Worm (Caenorhabditis elegans) whole organism, midembryonic: ENCODE measurements around the gene grl-12.
A peak's percentile ranks its signal among the peaks of the same experiment; 100 is the strongest.

Source experiments
- T22C8.4 ChIP-seq: fragments of 200-800 bp; sonication (Bioruptor generic); IDR thresholded peaks from 2 replicates; pipeline ENCODE4 v1.3.6; 2022; ENCODE audit warnings: missing genetic modification characterization, missing compliant biosample characterization
- cog-1 ChIP-seq: sonication (generic microtip); optimal IDR thresholded peaks from 2 replicates; lab custom pipeline; 2016; ENCODE audit warnings: missing genetic modification characterization, missing compliant biosample characterization
- flt-1 ChIP-seq: fragments of 200-800 bp; sonication (Bioruptor generic); IDR thresholded peaks from 2 replicates; pipeline ENCODE4 v1.3.6; 2022; ENCODE audit warnings: missing genetic modification characterization, missing compliant biosample characterization
- klf-2 ChIP-seq: fragments of 200-800 bp; sonication (Bioruptor generic); conservative IDR thresholded peaks from 2 replicates; pipeline ENCODE4 v1.3.6; 2022; ENCODE audit warnings: missing genetic modification reagents, missing genetic modification characterization, missing compliant biosample characterization
- med-1 ChIP-seq: sonication (generic microtip); optimal IDR thresholded peaks from 2 replicates; lab custom pipeline; 2017; ENCODE audit warnings: missing genetic modification characterization, mild to moderate bottlenecking, missing compliant biosample characterization, antibody characterized with exemption, missing genetic modification reagents; ENCODE audit not compliant: insufficient read depth
- ref-1 ChIP-seq: fragments of 200-800 bp; sonication (Bioruptor generic); conservative IDR thresholded peaks from 2 replicates; pipeline ENCODE4 v1.3.6; 2022; ENCODE audit warnings: missing genetic modification reagents, missing genetic modification characterization, missing compliant biosample characterization
- ztf-23 ChIP-seq: fragments of 200-800 bp; sonication (Bioruptor generic); IDR thresholded peaks from 2 replicates; pipeline ENCODE4 v1.3.6; 2022; ENCODE audit warnings: missing genetic modification reagents, missing genetic modification characterization, missing compliant biosample characterization
- ztf-29 ChIP-seq: fragments of 200-800 bp; sonication (Bioruptor generic); IDR thresholded peaks from 2 replicates; pipeline ENCODE4 v1.3.6; 2022; ENCODE audit warnings: missing genetic modification reagents, missing genetic modification characterization, missing compliant biosample characterization

DNA sequence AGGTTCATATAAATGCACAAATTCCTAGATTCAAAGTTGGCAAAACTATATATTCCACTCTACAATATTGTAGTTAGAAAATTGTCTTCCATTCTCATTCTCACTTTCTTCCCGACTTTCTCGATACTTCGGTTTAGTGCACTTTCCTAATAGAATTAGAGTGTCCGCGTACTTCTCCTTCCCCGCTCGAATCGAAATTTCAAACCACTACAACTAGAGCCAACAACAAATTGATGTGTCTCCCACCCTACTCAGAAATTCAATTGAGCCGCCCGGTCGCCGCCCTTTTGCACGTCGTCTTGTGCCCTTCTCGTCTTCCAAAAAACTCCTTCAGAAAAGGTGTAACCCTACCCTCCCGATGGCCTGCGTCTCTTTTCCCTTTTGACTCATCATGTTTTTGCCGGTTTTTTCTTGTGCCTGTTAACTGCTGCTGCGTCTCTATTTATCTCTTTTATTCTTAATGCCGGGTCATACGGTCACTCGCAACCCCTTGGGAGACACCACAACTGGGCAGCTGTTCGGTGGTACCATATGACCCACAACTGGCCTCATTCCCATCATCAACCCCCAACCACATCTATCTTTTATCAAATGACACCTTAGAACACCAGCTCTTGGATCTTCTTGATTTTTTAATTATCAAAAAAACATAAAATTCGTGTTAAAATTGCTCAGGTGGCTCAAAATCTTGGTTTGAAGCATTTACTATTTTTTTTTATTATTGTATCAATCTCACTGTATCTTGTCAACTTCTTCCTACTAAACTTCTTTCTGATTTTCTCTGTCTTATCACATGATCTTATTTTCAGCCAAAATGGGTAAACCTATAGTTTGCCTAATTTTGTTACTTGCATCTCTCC is 42.5 kb downstream of the grl-12 start, which contains the start of gene tag-196:
- TF ChIP-seq ztf-29 (GFP tag; lab: Robert Waterston, UW) (no peak), ztf-23 (GFP tag; lab: Robert Waterston, UW) (no peak), flt-1 (GFP tag; lab: Robert Waterston, UW) (peak; percentile 43; the same call in 1 of the 2 replicates), cog-1 (tag; lab: Kevin White, UChicago) (no peak), klf-2 (GFP tag; lab: Robert Waterston, UW) (no peak), ref-1 (GFP tag; lab: Robert Waterston, UW) (no peak), T22C8.4 (GFP tag; lab: Robert Waterston, UW) (no peak), med-1 (no peak)
